Fruit fly (Drosophila melanogaster) whole organism, embryonic: ENCODE measurements around the gene CG42393.

Experiments
- BEAF-32 ChIP-seq: fragments of 200-800 bp; sonication (Bioruptor generic); optimal IDR thresholded peaks from 3 replicates; lab custom pipeline; 2017; ENCODE audit warnings: missing biosample characterization, missing genetic modification characterization, mild to moderate bottlenecking, moderate library complexity, missing genetic modification reagents
- BtbVII ChIP-seq: fragments of 200-800 bp; sonication (Bioruptor generic); optimal IDR thresholded peaks from 3 replicates; lab custom pipeline; 2017; ENCODE audit warnings: missing biosample characterization, mild to moderate bottlenecking, missing genetic modification characterization
- CG10147 ChIP-seq: fragments of 200-800 bp; sonication (Bioruptor generic); optimal IDR thresholded peaks from 2 replicates; lab custom pipeline; 2019; ENCODE audit warnings: missing biosample characterization, mild to moderate bottlenecking, missing genetic modification characterization, moderate library complexity
- CG12391 ChIP-seq: fragments of 200-800 bp; sonication (Bioruptor generic); optimal IDR thresholded peaks from 3 replicates; lab custom pipeline; 2018; ENCODE audit warnings: missing biosample characterization, mild to moderate bottlenecking, missing genetic modification characterization, moderate library complexity
- CG12769 ChIP-seq: fragments of 200-800 bp; sonication (Bioruptor generic); optimal IDR thresholded peaks from 2 replicates; lab custom pipeline; 2019; ENCODE audit warnings: missing biosample characterization, mild to moderate bottlenecking, missing genetic modification characterization, moderate library complexity
- CG13775 ChIP-seq: fragments of 200-800 bp; sonication (Bioruptor generic); optimal IDR thresholded peaks from 3 replicates; lab custom pipeline; 2017; ENCODE audit warnings: missing biosample characterization, mild to moderate bottlenecking, missing genetic modification characterization
- CG14441 ChIP-seq: fragments of 200-800 bp; sonication (Bioruptor generic); IDR thresholded peaks from 2 replicates; pipeline ENCODE4 v1.3.6; 2022; ENCODE audit warnings: missing biosample characterization, missing genetic modification characterization
- CG16813 ChIP-seq: fragments of 200-800 bp; sonication (Bioruptor generic); IDR thresholded peaks from 3 replicates; pipeline ENCODE4 v1.3.6; 2022; ENCODE audit warnings: missing biosample characterization, missing genetic modification characterization; ENCODE audit not compliant: partially characterized antibody
- CG17912 ChIP-seq: fragments of 200-800 bp; sonication (Bioruptor generic); optimal IDR thresholded peaks from 2 replicates; lab custom pipeline; 2018; ENCODE audit warnings: missing biosample characterization, mild to moderate bottlenecking, missing genetic modification characterization
- CG2129 ChIP-seq: fragments of 200-800 bp; sonication (Bioruptor generic); IDR thresholded peaks from 2 replicates; pipeline ENCODE4 v1.3.6; 2022; ENCODE audit warnings: missing biosample characterization, missing genetic modification characterization; ENCODE audit not compliant: partially characterized antibody
- CG2889 ChIP-seq: fragments of 200-800 bp; sonication (Bioruptor generic); IDR thresholded peaks from 3 replicates; pipeline ENCODE4 v1.3.6; 2022; ENCODE audit warnings: missing biosample characterization, missing genetic modification characterization
- CG3065 ChIP-seq: fragments of 200-800 bp; sonication (Bioruptor generic); optimal IDR thresholded peaks from 2 replicates; lab custom pipeline; 2016; ENCODE audit warnings: missing biosample characterization, missing genetic modification characterization
- CG32767 ChIP-seq: fragments of 200-800 bp; sonication (Bioruptor generic); IDR thresholded peaks from 2 replicates; pipeline ENCODE4 v1.3.6; 2022; ENCODE audit warnings: missing biosample characterization, missing genetic modification characterization
- CG3838 ChIP-seq: fragments of 200-800 bp; sonication (Bioruptor generic); optimal IDR thresholded peaks from 3 replicates; lab custom pipeline; 2016; ENCODE audit warnings: missing biosample characterization, missing genetic modification characterization
- CG3847 ChIP-seq: fragments of 200-800 bp; sonication (Bioruptor generic); IDR thresholded peaks from 2 replicates; pipeline ENCODE4 v1.3.6; 2022; ENCODE audit warnings: missing biosample characterization, missing genetic modification characterization
- CG4424 ChIP-seq: fragments of 200-800 bp; sonication (Bioruptor generic); optimal IDR thresholded peaks from 3 replicates; lab custom pipeline; 2016; ENCODE audit warnings: missing biosample characterization, missing genetic modification characterization
- CG4707 ChIP-seq: fragments of 200-800 bp; sonication (Bioruptor generic); optimal IDR thresholded peaks from 2 replicates; lab custom pipeline; 2018; ENCODE audit warnings: missing biosample characterization, mild to moderate bottlenecking, missing genetic modification characterization, moderate library complexity
- CG6254 ChIP-seq: fragments of 200-800 bp; sonication (Bioruptor generic); optimal IDR thresholded peaks from 3 replicates; lab custom pipeline; 2017; ENCODE audit warnings: mild to moderate bottlenecking, missing biosample characterization, missing genetic modification reagents, missing genetic modification characterization
- CG7963 ChIP-seq: fragments of 200-800 bp; sonication (Bioruptor generic); IDR thresholded peaks from 3 replicates; pipeline ENCODE4 v1.3.6; 2022; ENCODE audit warnings: missing biosample characterization, missing genetic modification characterization; ENCODE audit not compliant: partially characterized antibody
- CG8281 ChIP-seq: fragments of 200-800 bp; sonication (Bioruptor generic); optimal IDR thresholded peaks from 2 replicates; lab custom pipeline; 2018; ENCODE audit warnings: missing biosample characterization, mild to moderate bottlenecking, missing genetic modification characterization, moderate library complexity
- CG9932 ChIP-seq: fragments of 200-800 bp; sonication (Bioruptor generic); IDR thresholded peaks from 2 replicates; pipeline ENCODE4 v1.3.6; 2022; ENCODE audit warnings: missing biosample characterization, missing genetic modification characterization
- Camta ChIP-seq: fragments of 200-800 bp; sonication (Bioruptor generic); optimal IDR thresholded peaks from 2 replicates; lab custom pipeline; 2016; ENCODE audit warnings: missing biosample characterization, missing genetic modification characterization
- Doc2 ChIP-seq: fragments of 200-800 bp; sonication (Bioruptor generic); IDR thresholded peaks from 2 replicates; pipeline ENCODE4 v1.3.6; 2022; ENCODE audit warnings: missing biosample characterization, missing genetic modification characterization
- Elba2 ChIP-seq: fragments of 200-800 bp; sonication (Bioruptor generic); optimal IDR thresholded peaks from 3 replicates; lab custom pipeline; 2016; ENCODE audit warnings: missing biosample characterization, missing genetic modification characterization
- Fer3 ChIP-seq: fragments of 200-800 bp; sonication (Bioruptor generic); optimal IDR thresholded peaks from 2 replicates; lab custom pipeline; 2018; ENCODE audit warnings: missing biosample characterization, mild to moderate bottlenecking, missing genetic modification characterization, moderate library complexity
- Gug ChIP-seq: fragments of 200-800 bp; sonication (Bioruptor generic); IDR thresholded peaks from 4 replicates; pipeline ENCODE4 v1.3.6; 2022; ENCODE audit warnings: missing biosample characterization, missing genetic modification characterization
- Hr39 ChIP-seq: fragments of >200 bp; optimal IDR thresholded peaks from 2 replicates; lab custom pipeline; 2017
- Kr ChIP-seq: fragments of 200-800 bp; sonication (Bioruptor generic); optimal IDR thresholded peaks from 2 replicates; lab custom pipeline; 2017; ENCODE audit warnings: missing biosample characterization, mild to moderate bottlenecking, missing genetic modification characterization
- NC2β ChIP-seq: fragments of 200-800 bp; sonication (Bioruptor generic); optimal IDR thresholded peaks from 2 replicates; lab custom pipeline; 2016; ENCODE audit warnings: missing biosample characterization, missing genetic modification characterization
- NK7.1 ChIP-seq: fragments of 200-800 bp; sonication (Bioruptor generic); optimal IDR thresholded peaks from 3 replicates; lab custom pipeline; 2016; ENCODE audit warnings: missing biosample characterization, missing genetic modification characterization
- PHDP ChIP-seq: fragments of 200-800 bp; sonication (Bioruptor generic); optimal IDR thresholded peaks from 3 replicates; lab custom pipeline; 2018; ENCODE audit warnings: missing biosample characterization, mild to moderate bottlenecking, missing genetic modification characterization, moderate library complexity
- Poxn ChIP-seq: fragments of 200-800 bp; sonication (Bioruptor generic); IDR thresholded peaks from 2 replicates; pipeline ENCODE4 v1.3.6; 2022; ENCODE audit warnings: missing biosample characterization, missing genetic modification characterization
- abd-A ChIP-seq: fragments of 200-800 bp; sonication (Bioruptor generic); optimal IDR thresholded peaks from 3 replicates; lab custom pipeline; 2019; ENCODE audit warnings: missing biosample characterization, mild to moderate bottlenecking, missing genetic modification characterization, moderate library complexity
- chif ChIP-seq, 2 experiments: fragments of 200-800 bp; sonication (Bioruptor generic); optimal IDR thresholded peaks; 3 replicates each; lab custom pipeline; 2016; ENCODE audit warnings: missing biosample characterization in 2 of 2, missing genetic modification characterization in 2 of 2
- da ChIP-seq: fragments of 200-800 bp; sonication (Bioruptor generic); optimal IDR thresholded peaks from 2 replicates; lab custom pipeline; 2016; ENCODE audit warnings: missing biosample characterization, missing genetic modification characterization
- dmrt99B ChIP-seq: fragments of 200-800 bp; sonication (Bioruptor generic); optimal IDR thresholded peaks from 2 replicates; lab custom pipeline; 2018; ENCODE audit warnings: missing biosample characterization, mild to moderate bottlenecking, missing genetic modification characterization, moderate library complexity
- eve ChIP-seq, 2 experiments: fragments of >200 bp; optimal IDR thresholded peaks; 2 replicates each; lab custom pipeline; 2017; ENCODE audit warnings: missing biosample characterization in 2 of 2, missing genetic modification characterization in 2 of 2
- gcm ChIP-seq: fragments of 200-800 bp; sonication (Bioruptor generic); optimal IDR thresholded peaks from 2 replicates; lab custom pipeline; 2019; ENCODE audit warnings: missing biosample characterization, mild to moderate bottlenecking, missing genetic modification characterization, moderate library complexity
- gsb-n ChIP-seq: fragments of 200-800 bp; sonication (Bioruptor generic); optimal IDR thresholded peaks from 3 replicates; lab custom pipeline; 2018; ENCODE audit warnings: missing biosample characterization, mild to moderate bottlenecking, missing genetic modification characterization
- gt ChIP-seq: fragments of 200-800 bp; sonication (Bioruptor generic); IDR thresholded peaks from 2 replicates; pipeline ENCODE4 v1.3.6; 2022; ENCODE audit warnings: missing biosample characterization, missing genetic modification characterization
- ind ChIP-seq: fragments of 200-800 bp; sonication (Bioruptor generic); optimal IDR thresholded peaks from 3 replicates; lab custom pipeline; 2016; ENCODE audit warnings: missing biosample characterization, missing genetic modification characterization
- kah ChIP-seq: fragments of 200-800 bp; sonication (Bioruptor generic); optimal IDR thresholded peaks from 2 replicates; lab custom pipeline; 2018; ENCODE audit warnings: missing biosample characterization, mild to moderate bottlenecking, missing genetic modification characterization
- lbe ChIP-seq: fragments of 200-800 bp; sonication (Bioruptor generic); optimal IDR thresholded peaks from 2 replicates; lab custom pipeline; 2016; ENCODE audit warnings: missing biosample characterization, mild to moderate bottlenecking, missing genetic modification characterization
- maf-S ChIP-seq: fragments of 200-800 bp; sonication (Bioruptor generic); optimal IDR thresholded peaks from 2 replicates; lab custom pipeline; 2016; ENCODE audit warnings: missing biosample characterization, missing genetic modification characterization
- nmo ChIP-seq: fragments of 200-800 bp; sonication (Bioruptor generic); optimal IDR thresholded peaks from 2 replicates; lab custom pipeline; 2018; ENCODE audit warnings: missing biosample characterization, mild to moderate bottlenecking, missing genetic modification characterization, moderate library complexity
- oc ChIP-seq: fragments of 200-800 bp; sonication (Bioruptor generic); optimal IDR thresholded peaks from 2 replicates; lab custom pipeline; 2018; ENCODE audit warnings: missing biosample characterization, mild to moderate bottlenecking, missing genetic modification characterization, moderate library complexity
- scrt ChIP-seq: fragments of 200-800 bp; sonication (Bioruptor generic); optimal IDR thresholded peaks from 2 replicates; lab custom pipeline; 2018; ENCODE audit warnings: missing biosample characterization, mild to moderate bottlenecking, missing genetic modification characterization, moderate library complexity
- stc ChIP-seq: fragments of 200-800 bp; sonication (Bioruptor generic); IDR thresholded peaks from 2 replicates; pipeline ENCODE4 v1.3.6; 2022; ENCODE audit warnings: missing biosample characterization, missing genetic modification characterization
- tgo ChIP-seq: fragments of 200-800 bp; sonication (Bioruptor generic); IDR thresholded peaks from 3 replicates; pipeline ENCODE4 v1.3.6; 2022; ENCODE audit warnings: missing biosample characterization, missing genetic modification characterization

CG42393 gene

dm6 chr3L:18029546-18030300 is 12.8 kb upstream of the CG42393 start:
- TF ChIP-seq Gug (GFP tag; lab: Robert Waterston, UW) (no peak; the same call in 3 of the 4 replicates), CG3065 (peak; percentile 38), CG14441 (GFP tag; lab: Robert Waterston, UW) (peak; percentile 44; the same call in 1 of the 2 replicates), oc (tag; lab: Kevin White, UChicago) (peak; percentile 94), Kr (GFP tag; lab: Kevin White, UChicago) (peak; percentile 85), tgo (GFP tag; lab: Robert Waterston, UW) (no peak; the same call in 2 of the 3 replicates), stc (GFP tag; lab: Robert Waterston, UW) (peak; percentile 68; the same call in 1 of the 2 replicates), chif (GFP tag; optimal IDR thresholded peaks at IDR 0.05; lab: Kevin White, UChicago) (peak; percentile 63 to 66), lbe (GFP tag; lab: Kevin White, UChicago) (peak; percentile 46), CG16813 (no peak), CG8281 (tag; lab: Kevin White, UChicago) (peak; percentile 43), dmrt99B (tag; lab: Kevin White, UChicago) (peak; percentile 55), CG4424 (GFP tag; lab: Kevin White, UChicago) (peak; percentile 64), NK7.1 (GFP tag; lab: Kevin White, UChicago) (peak; percentile 1), CG7963 (GFP tag; lab: Robert Waterston, UW) (no peak), PHDP (tag; lab: Kevin White, UChicago) (peak; percentile 68), CG10147 (peak; percentile 57), CG6254 (GFP tag; lab: Kevin White, UChicago) (peak; percentile 65), Fer3 (tag; lab: Kevin White, UChicago) (peak; percentile 65), CG13775 (GFP tag; lab: Kevin White, UChicago) (no peak), CG9932 (no peak; the same call in 1 of the 2 replicates), gcm (GFP tag; lab: Kevin White, UChicago) (peak; percentile 66), ind (no peak), BtbVII (GFP tag; lab: Kevin White, UChicago) (peak; percentile 78), Camta (GFP tag; lab: Kevin White, UChicago) (peak; percentile 81), CG3838 (GFP tag; lab: Kevin White, UChicago) (peak; percentile 66), Poxn (GFP tag; lab: Robert Waterston, UW) (no peak), CG17912 (peak; percentile 80), eve (GFP tag; optimal IDR thresholded peaks at IDR 0.05; lab: Kevin White, UChicago) (no peak), kah (GFP tag; lab: Kevin White, UChicago) (peak; percentile 47), abd-A (tag; lab: Kevin White, UChicago) (peak; percentile 96), CG2889 (GFP tag; lab: Robert Waterston, UW) (no peak), Hr39 (lab: Kevin White, UChicago) (no peak), CG32767 (GFP tag; lab: Robert Waterston, UW) (peak; percentile 87), maf-S (GFP tag; lab: Kevin White, UChicago) (peak; percentile 54), Elba2 (GFP tag; lab: Kevin White, UChicago) (no peak), scrt (GFP tag; lab: Kevin White, UChicago) (peak; percentile 79), BEAF-32 (no peak), nmo (GFP tag; lab: Kevin White, UChicago) (peak; percentile 42), da (GFP tag; lab: Kevin White, UChicago) (peak; percentile 70), CG3847 (GFP tag; lab: Robert Waterston, UW) (no peak), gsb-n (tag; lab: Kevin White, UChicago) (peak; percentile 82), NC2β (GFP tag; lab: Kevin White, UChicago) (peak; percentile 83), CG4707 (GFP tag; lab: Kevin White, UChicago) (peak; percentile 77), gt (GFP tag; lab: Robert Waterston, UW) (no peak), Doc2 (GFP tag; lab: Robert Waterston, UW) (no peak), CG12769 (tag; lab: Kevin White, UChicago) (peak; percentile 92), CG12391 (peak; percentile 50), CG2129 (no peak)
